Worm (Caenorhabditis elegans) whole organism, young adult: ENCODE measurements around the gene dmd-4.

Experiments
- F33H1.4 ChIP-seq: fragments of 200-800 bp; sonication (Bioruptor generic); IDR thresholded peaks from 2 replicates; pipeline ENCODE4 v1.3.6; 2022; ENCODE audit warnings: missing genetic modification reagents, missing genetic modification characterization, missing compliant biosample characterization
- aptf-2 ChIP-seq: fragments of 200-800 bp; sonication (Bioruptor generic); conservative IDR thresholded peaks from 2 replicates; pipeline ENCODE4 v1.3.6; 2022; ENCODE audit warnings: missing genetic modification reagents, missing genetic modification characterization, missing compliant biosample characterization
- egl-44 ChIP-seq: fragments of 200-800 bp; sonication (Bioruptor generic); IDR thresholded peaks from 2 replicates; pipeline ENCODE4 v1.3.6; 2022; ENCODE audit warnings: missing genetic modification reagents, missing genetic modification characterization, missing compliant biosample characterization
- madf-3 ChIP-seq: fragments of 200-800 bp; sonication (Bioruptor generic); IDR thresholded peaks from 2 replicates; pipeline ENCODE4 v1.3.6; 2022; ENCODE audit warnings: missing genetic modification reagents, missing genetic modification characterization, missing compliant biosample characterization
- nhr-90 ChIP-seq: sonication (generic microtip); optimal IDR thresholded peaks from 2 replicates; lab custom pipeline; 2016; ENCODE audit warnings: missing genotype, mild to moderate bottlenecking, missing genetic modification characterization, missing compliant biosample characterization
- rcor-1 ChIP-seq: fragments of 200-800 bp; sonication (Bioruptor generic); IDR thresholded peaks from 2 replicates; pipeline ENCODE4 v1.3.6; 2022; ENCODE audit warnings: missing genetic modification reagents, missing genetic modification characterization, missing compliant biosample characterization
- snpc-4 ChIP-seq, 5 experiments: fragments of 150-350 bp in 1 of 5; sonication (generic microtip) in 4 of 5; optimal IDR thresholded peaks; 2 replicates each; lab custom pipeline; 2014 to 2018; ENCODE audit warnings: missing genetic modification characterization in 5 of 5, missing biosample characterization in 3 of 5, antibody characterized with exemption in 2 of 5, mild to moderate bottlenecking in 2 of 5, missing compliant biosample characterization in 2 of 5, missing genotype in 2 of 5, moderate library complexity in 2 of 5, missing genetic modification reagents in 1 of 5
- tlf-1 ChIP-seq: fragments of 200-800 bp; sonication (Bioruptor generic); optimal IDR thresholded peaks from 2 replicates; lab custom pipeline; 2018; ENCODE audit warnings: mild to moderate bottlenecking, missing genetic modification characterization, missing compliant biosample characterization
- unc-62 ChIP-seq: fragments of 150-350 bp; optimal IDR thresholded peaks from 2 replicates; lab custom pipeline; 2014; ENCODE audit warnings: missing biosample characterization, missing genetic modification reagents, missing genetic modification characterization
- ztf-3 ChIP-seq: fragments of 200-800 bp; sonication (Bioruptor generic); optimal IDR thresholded peaks from 2 replicates; lab custom pipeline; 2018; ENCODE audit warnings: mild to moderate bottlenecking, missing genetic modification characterization, missing compliant biosample characterization

ce11 chrX:14845637-14846036 lies 16.0 kb downstream of the dmd-4 start, which contains the start of gene egrh-1:
- no peak for TF ChIP-seq F33H1.4 (GFP tag; lab: Robert Waterston, UW)
- no peak for TF ChIP-seq snpc-4 (GFP tag; optimal IDR thresholded peaks at IDR 0.05; lab: Kevin White, UChicago)
- TF ChIP-seq snpc-4 (tag; optimal IDR thresholded peaks at IDR 0.05; lab: Kevin White, UChicago): no peak
- TF ChIP-seq ztf-3 (GFP tag; lab: Kevin White, UChicago): no peak
- no peak for TF ChIP-seq aptf-2 (GFP tag; lab: Robert Waterston, UW)
- TF ChIP-seq tlf-1 (GFP tag; lab: Kevin White, UChicago): no peak
- TF ChIP-seq rcor-1 (GFP tag; lab: Robert Waterston, UW): no peak
- no peak for TF ChIP-seq unc-62 (GFP tag; lab: Kevin White, UChicago)
- no peak for TF ChIP-seq madf-3 (GFP tag; lab: Robert Waterston, UW)
- no peak for TF ChIP-seq nhr-90 (tag; lab: Kevin White, UChicago)
- TF ChIP-seq egl-44 (GFP tag; lab: Robert Waterston, UW): no peak
